Worm (Caenorhabditis elegans): ENCODE data around the gene gcy-29.

Gene gcy-29

ce11 chrII:14525013-14525412, 23.6 kb downstream of the gcy-29 start, which contains the start of gene F57C2.4:
Gene F57C2.4 (plus strand): TSS chrII:14525313.
- TF ChIP-seq dpl-1 (GFP tag; optimal IDR thresholded peaks at IDR 0.05) (no peak), egl-27 (tag; optimal IDR thresholded peaks at IDR 0.05) (no peak), mab-9 (GFP tag; IDR thresholded peaks at IDR 0.05) (no peak), aha-1 (tag; optimal IDR thresholded peaks at IDR 0.05) (no peak), nhr-77 (tag; optimal IDR thresholded peaks at IDR 0.05) (no peak), ztf-4 (tag; optimal IDR thresholded peaks at IDR 0.05) (no peak), pax-3 (tag; optimal IDR thresholded peaks at IDR 0.05) (no peak), nhr-237 (tag; optimal IDR thresholded peaks at IDR 0.05) (no peak), ceh-63 (GFP tag; optimal IDR thresholded peaks at IDR 0.05) (no peak), efl-3 (GFP tag; optimal IDR thresholded peaks at IDR 0.05) (no peak), zag-1 (tag; optimal IDR thresholded peaks at IDR 0.05) (no peak), nhr-85 (tag) (no peak), unc-130 (tag; optimal IDR thresholded peaks at IDR 0.05) (no peak), nhr-76 (tag; optimal IDR thresholded peaks at IDR 0.05) (no peak), nhr-19 (GFP tag; conservative IDR thresholded peaks at IDR 0.05) (no peak), blmp-1 (tag; optimal IDR thresholded peaks at IDR 0.05) (no peak), ceh-90 (tag; optimal IDR thresholded peaks at IDR 0.05) (no peak), nhr-71 (tag; optimal IDR thresholded peaks at IDR 0.05) (no peak)

- no peak for TF ChIP-seq swsn-7 (tag; optimal IDR thresholded peaks at IDR 0.05)
- no peak for TF ChIP-seq aly-2 (tag; optimal IDR thresholded peaks at IDR 0.05)
- TF ChIP-seq unc-98 (GFP tag; IDR thresholded peaks at IDR 0.05), result no peak
- no peak for TF ChIP-seq hlh-17 (GFP tag; optimal IDR thresholded peaks at IDR 0.05; ENCODE audit: borderline replicate concordance)
- TF ChIP-seq egl-13 (tag; optimal IDR thresholded peaks at IDR 0.05), result no peak
- no peak for TF ChIP-seq blmp-1 (tag; optimal IDR thresholded peaks at IDR 0.05)
- no peak for TF ChIP-seq sox-4 (tag; optimal IDR thresholded peaks at IDR 0.05)
- no peak for TF ChIP-seq lin-13 (GFP tag; optimal IDR thresholded peaks at IDR 0.05)
- TF ChIP-seq hpl-2 (GFP tag; optimal IDR thresholded peaks at IDR 0.05), result no peak
- no peak for TF ChIP-seq elt-2 (tag; optimal IDR thresholded peaks at IDR 0.05)
- no peak for TF ChIP-seq irx-1 (tag; optimal IDR thresholded peaks at IDR 0.05)
Measured at ce11 chrII:14523645-14524223, 24.9 kb downstream of the gcy-29 start, which contains the start of gene pot-2. Gene pot-2 (plus strand): TSS chrII:14524173.

ce11 chrII:14523070-14523572, 25.5 kb downstream of the gcy-29 start, which contains the start of gene btb-20:
Gene btb-20 (minus strand): TSS chrII:14523522.
- TF ChIP-seq elt-3 (tag; optimal IDR thresholded peaks at IDR 0.05) (no peak), C16A3.4 (tag; optimal IDR thresholded peaks at IDR 0.05) (no peak), mef-2 (tag; optimal IDR thresholded peaks at IDR 0.05) (no peak), lir-3 (tag; optimal IDR thresholded peaks at IDR 0.05; ENCODE audit: poor library complexity) (no peak), egl-27 (tag; optimal IDR thresholded peaks at IDR 0.05) (no peak), ztf-4 (tag; optimal IDR thresholded peaks at IDR 0.05) (no peak), fkh-8 (tag; optimal IDR thresholded peaks at IDR 0.05) (no peak), ceh-63 (GFP tag; optimal IDR thresholded peaks at IDR 0.05) (no peak), unc-62 (GFP tag; optimal IDR thresholded peaks at IDR 0.05) (no peak), lsy-2 (tag; optimal IDR thresholded peaks at IDR 0.05) (no peak), unc-30 (tag; optimal IDR thresholded peaks at IDR 0.05) (no peak), nhr-71 (tag; optimal IDR thresholded peaks at IDR 0.05) (no peak)

ce11 chrII:14522037-14522436, 26.6 kb downstream of the gcy-29 start, which contains the start of gene btb-19:
Gene btb-19 (minus strand): TSS chrII:14522137.
- no peak for TF ChIP-seq aly-2 (tag; optimal IDR thresholded peaks at IDR 0.05)
- no peak for TF ChIP-seq elt-2 (tag; optimal IDR thresholded peaks at IDR 0.05)
- TF ChIP-seq nhr-11 (tag; optimal IDR thresholded peaks at IDR 0.05), result no peak
- TF ChIP-seq grh-1 (GFP tag; IDR thresholded peaks at IDR 0.05), result no peak
- TF ChIP-seq mep-1 (tag; optimal IDR thresholded peaks at IDR 0.05), result no peak
- TF ChIP-seq mef-2 (tag; optimal IDR thresholded peaks at IDR 0.05), result no peak
- no peak for TF ChIP-seq unc-86 (tag; optimal IDR thresholded peaks at IDR 0.05)
- no peak for TF ChIP-seq mab-9 (GFP tag; IDR thresholded peaks at IDR 0.05)
- no peak for TF ChIP-seq ceh-63 (GFP tag; optimal IDR thresholded peaks at IDR 0.05)
- no peak for TF ChIP-seq xbp-1 (tag; optimal IDR thresholded peaks at IDR 0.05)
- no peak for TF ChIP-seq lin-14 (GFP tag; optimal IDR thresholded peaks at IDR 0.05)
- no peak for TF ChIP-seq lin-15B (tag; optimal IDR thresholded peaks at IDR 0.05)
